Fruit fly (Drosophila melanogaster): ENCODE results near the gene CG6118.

dm6 chr3R:15482858-15483257 lies 48.3 kb upstream of the CG6118 start, which contains the start of gene Rh6:
- TF ChIP-seq CG8478 (optimal IDR thresholded peaks at IDR 0.05): no peak
- TF ChIP-seq psq (optimal IDR thresholded peaks at IDR 0.05): no peak
- TF ChIP-seq usp (GFP tag; optimal IDR thresholded peaks at IDR 0.05): no peak
- TF ChIP-seq Dll (optimal IDR thresholded peaks at IDR 0.05): no peak
- no peak for TF ChIP-seq pan (optimal IDR thresholded peaks at IDR 0.05)
